Fruit fly (Drosophila melanogaster): ENCODE data around the gene Rpp14a.
A peak's percentile ranks its signal among the peaks of the same experiment; 100 is the strongest.

Rpp14a gene

DNA sequence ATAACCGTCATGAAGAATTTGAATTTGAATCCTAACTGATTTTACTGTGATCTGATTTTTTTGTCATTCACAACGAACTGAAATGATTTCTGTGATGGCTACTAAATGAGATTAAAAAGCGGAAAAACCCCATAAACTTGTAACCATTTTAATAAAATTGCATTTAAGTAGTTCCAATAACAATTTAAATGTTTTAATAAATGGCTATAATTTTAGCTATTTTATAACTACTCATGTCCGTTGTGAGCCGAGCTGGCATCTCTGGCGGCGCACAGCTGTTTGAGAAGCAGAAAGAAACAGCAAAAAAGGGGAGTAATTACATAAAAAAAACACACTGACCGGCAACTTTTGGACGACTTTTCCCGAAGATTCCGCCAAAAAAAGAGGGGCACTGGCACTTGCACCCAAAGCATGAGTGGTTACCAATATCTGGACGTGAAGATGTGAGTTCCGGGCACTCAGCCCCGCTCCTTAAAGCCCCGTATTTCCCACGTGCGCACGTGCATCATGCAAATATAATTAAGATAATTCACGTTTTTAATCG, at the start of gene Rpp14a, which contains the start of gene CG7950:
Gene Rpp14a (plus strand): TSS at position 268 of the 544 bp plus-strand sequence.
Gene CG7950 (plus strand): TSS at position 268 of the 544 bp plus-strand sequence.
- no peak for TF ChIP-seq CG8478 (optimal IDR thresholded peaks at IDR 0.05)
- TF ChIP-seq CTCF (optimal IDR thresholded peaks at IDR 0.05): no peak

dm6 chr3R:30009173-30009572, 47.5 kb upstream of the Rpp14a start, which contains the start of gene CG7912:
Gene CG7912, minus strand, starts transcription at chr3R:30009189.
- TF ChIP-seq CTCF (optimal IDR thresholded peaks at IDR 0.05): no peak
- TF ChIP-seq CG8478 (optimal IDR thresholded peaks at IDR 0.05): no peak

dm6 chr3R:30012602-30013489, 43.8 kb upstream of the Rpp14a start:
- no peak for TF ChIP-seq CG8478 (optimal IDR thresholded peaks at IDR 0.05)
- TF ChIP-seq CTCF (optimal IDR thresholded peaks at IDR 0.05): no peak

DNA sequence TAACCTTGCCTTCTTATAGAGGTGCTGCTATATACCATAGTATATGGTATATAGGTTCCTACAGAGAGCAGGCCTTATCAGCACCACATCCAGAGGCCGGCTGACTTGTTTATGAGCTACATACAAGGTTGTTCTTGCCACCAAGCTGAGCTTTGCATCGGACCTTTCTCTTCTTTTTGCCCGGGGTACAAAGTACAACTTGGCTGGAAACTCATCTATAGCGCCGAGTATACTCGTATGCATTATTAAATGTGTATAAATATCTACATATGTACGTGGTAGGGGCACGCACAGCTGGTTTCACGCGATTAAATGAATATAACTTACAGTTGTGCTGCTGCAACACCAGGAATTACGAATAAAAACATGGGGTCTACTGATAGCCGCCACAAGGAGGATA, 42.8 kb upstream of the Rpp14a start:
- no peak for TF ChIP-seq CTCF (optimal IDR thresholded peaks at IDR 0.05)
- no peak for TF ChIP-seq CG8478 (optimal IDR thresholded peaks at IDR 0.05)

dm6 chr3R:30014480-30014879, 42.2 kb upstream of the Rpp14a start:
- TF ChIP-seq CG8478 (optimal IDR thresholded peaks at IDR 0.05): no peak
- no peak for TF ChIP-seq CTCF (optimal IDR thresholded peaks at IDR 0.05)

DNA sequence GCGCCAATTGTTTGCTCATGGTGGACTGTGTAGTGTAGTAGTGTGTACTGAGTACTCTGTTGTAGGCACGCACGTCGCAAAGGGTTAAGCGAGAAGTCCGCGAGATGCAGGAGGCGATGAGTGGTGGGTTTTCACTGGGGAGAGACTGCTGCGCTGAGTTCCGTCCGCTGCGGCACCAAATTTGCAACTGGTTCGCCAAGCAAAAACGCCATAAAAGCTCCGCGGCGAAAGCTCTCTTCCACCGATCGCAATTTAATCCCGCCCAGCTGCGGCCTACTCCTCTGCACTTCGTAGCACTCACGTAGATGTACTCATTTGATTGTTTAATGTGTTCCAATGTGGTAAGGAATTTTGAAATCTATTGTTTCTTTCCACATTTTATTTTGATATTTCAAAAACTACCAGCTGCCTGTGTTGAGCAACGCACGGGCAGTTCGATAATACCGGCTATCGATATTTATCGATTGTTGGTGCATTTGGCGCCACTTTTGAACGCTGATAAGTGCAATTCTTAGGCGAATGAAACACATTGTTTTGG, 41.6 kb upstream of the Rpp14a start, which contains the start of gene CG7920:
Gene CG7920 (minus strand): TSS at position 308 of the 538 bp plus-strand sequence.
- TF ChIP-seq CG8478 (optimal IDR thresholded peaks at IDR 0.05) (no peak), CTCF (optimal IDR thresholded peaks at IDR 0.05) (no peak)

dm6 chr3R:30021009-30021408, 35.6 kb upstream of the Rpp14a start:
- TF ChIP-seq CG8478 (optimal IDR thresholded peaks at IDR 0.05) (no peak), CTCF (optimal IDR thresholded peaks at IDR 0.05) (no peak)

DNA sequence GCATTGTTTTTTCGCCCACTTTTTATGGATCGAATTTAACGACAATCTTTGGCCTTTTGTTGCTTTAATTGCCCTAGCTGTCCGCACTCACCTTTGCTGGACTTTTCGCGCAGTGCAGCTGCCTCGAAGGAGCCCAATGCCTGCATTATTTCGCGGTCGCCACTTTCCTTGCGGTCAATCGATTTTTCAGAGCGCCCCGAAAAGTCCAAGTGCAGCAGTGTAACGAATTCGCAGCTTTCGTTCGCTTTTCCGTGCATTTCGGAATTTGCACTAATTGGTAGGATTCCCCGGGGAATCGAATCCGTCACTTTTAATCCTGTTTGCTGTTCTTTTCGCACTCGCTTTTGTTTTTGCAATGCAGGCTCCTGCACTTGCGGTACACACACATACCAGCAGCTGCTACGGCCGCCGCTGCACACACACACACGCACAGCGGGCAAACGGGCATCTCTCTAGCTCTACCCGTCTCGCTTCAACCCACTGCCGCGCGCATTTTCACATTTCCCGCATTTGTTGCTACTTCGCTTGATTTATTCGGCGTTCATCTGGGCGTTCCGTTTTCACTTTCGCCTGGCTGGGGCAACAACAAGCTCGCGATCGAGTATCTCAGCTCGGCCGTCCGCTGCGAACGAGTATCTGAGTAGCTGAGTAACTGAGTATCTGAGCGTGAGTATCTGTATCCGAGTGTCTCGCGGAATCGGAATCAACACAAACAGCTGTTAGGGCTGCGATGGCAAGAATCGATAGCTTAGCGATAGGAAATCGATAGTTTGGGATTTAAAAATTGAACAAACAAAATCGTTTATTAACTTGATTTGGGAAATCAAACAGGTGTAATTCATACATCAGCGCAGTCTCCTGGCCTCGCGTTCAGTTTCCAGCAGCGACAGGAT, 34.9 kb upstream of the Rpp14a start, which contains the start of gene Mgat2:
Gene Mgat2 (minus strand): TSS at position 663 of the 893 bp plus-strand sequence.
- TF ChIP-seq CG8478 (optimal IDR thresholded peaks at IDR 0.05) (no peak), CTCF (optimal IDR thresholded peaks at IDR 0.05) (no peak)

DNA sequence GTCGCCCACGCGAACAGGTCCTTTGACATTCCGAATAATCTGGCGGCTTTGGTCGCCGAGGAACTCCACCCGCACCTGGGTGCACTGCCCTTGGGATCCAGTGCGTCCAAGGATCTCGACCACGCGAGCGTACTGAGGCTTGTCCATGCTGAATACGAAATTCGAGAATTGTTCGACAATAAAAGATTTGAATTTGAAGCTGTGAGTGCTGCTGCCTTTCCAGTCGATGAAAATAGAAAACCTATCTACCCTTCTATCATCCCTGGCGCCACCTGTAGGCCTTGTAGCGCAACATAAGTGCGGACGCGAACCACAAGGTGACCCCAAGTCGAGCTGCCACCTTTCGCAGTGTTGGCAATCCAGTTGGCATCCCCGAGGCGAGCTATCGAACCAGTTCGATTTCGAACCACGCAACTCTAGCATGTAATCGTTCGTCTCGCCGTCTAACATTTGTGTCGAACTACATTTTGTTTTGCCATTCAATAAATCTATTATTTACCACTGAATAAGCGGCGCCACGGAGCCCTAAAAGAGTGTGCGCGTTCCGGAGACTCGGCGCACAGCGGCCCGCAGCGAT, 34.1 kb upstream of the Rpp14a start, which contains the start of the genes RpS28a and Axn:
Gene RpS28a (minus strand): TSS at position 197 of the 577 bp plus-strand sequence.
Gene Axn (plus strand): TSS at position 391 of the 577 bp plus-strand sequence.
- peak; percentile 99 to 100 for TF ChIP-seq CTCF (optimal IDR thresholded peaks at IDR 0.05)
- no peak for TF ChIP-seq CG8478 (optimal IDR thresholded peaks at IDR 0.05)

- TF ChIP-seq CTCF (optimal IDR thresholded peaks at IDR 0.05): no peak
- no peak for TF ChIP-seq CG8478 (optimal IDR thresholded peaks at IDR 0.05)
Measured at dm6 chr3R:30023445-30023844, 33.2 kb upstream of the Rpp14a start.

DNA sequence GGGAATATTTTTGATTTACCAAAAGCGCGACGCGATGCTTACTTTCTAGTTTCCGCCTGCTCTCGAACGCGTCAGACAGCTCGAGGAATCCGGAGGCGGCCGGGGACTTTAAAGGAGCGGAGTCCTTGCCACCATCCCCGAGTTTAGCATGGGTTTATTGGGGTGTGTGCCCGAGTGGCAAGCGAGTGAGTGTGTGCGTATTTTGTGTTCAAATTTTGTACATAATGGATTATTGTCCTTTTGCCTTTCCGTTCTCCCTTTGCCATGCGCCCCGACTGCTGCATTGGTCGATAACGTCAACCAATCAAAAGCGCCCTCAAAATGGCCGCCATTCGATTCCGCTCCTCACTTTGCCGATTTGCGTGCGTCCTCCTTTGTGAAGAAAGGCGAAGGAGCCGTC, 26.6 kb upstream of the Rpp14a start:
- TF ChIP-seq CTCF (optimal IDR thresholded peaks at IDR 0.05): no peak
- TF ChIP-seq CG8478 (optimal IDR thresholded peaks at IDR 0.05): no peak

DNA sequence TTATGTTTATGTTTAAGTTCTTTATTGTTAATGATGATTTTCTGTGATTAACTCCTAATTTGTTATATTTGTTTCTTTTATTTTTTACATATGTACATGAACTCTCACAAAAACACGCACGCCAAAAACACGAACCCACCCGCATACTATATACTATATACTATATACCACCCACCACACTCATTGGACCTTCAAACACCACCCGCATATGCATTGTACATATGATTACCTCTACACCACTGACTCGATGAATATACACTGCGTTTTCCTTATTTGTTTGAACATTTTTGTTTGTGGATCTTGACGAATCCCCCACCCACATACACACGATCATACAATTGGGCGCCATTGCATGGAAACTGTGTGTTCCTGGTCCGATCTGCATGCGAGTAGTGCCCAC, 24.4 kb upstream of the Rpp14a start:
- no peak for TF ChIP-seq CTCF (optimal IDR thresholded peaks at IDR 0.05)
- no peak for TF ChIP-seq CG8478 (optimal IDR thresholded peaks at IDR 0.05)

DNA sequence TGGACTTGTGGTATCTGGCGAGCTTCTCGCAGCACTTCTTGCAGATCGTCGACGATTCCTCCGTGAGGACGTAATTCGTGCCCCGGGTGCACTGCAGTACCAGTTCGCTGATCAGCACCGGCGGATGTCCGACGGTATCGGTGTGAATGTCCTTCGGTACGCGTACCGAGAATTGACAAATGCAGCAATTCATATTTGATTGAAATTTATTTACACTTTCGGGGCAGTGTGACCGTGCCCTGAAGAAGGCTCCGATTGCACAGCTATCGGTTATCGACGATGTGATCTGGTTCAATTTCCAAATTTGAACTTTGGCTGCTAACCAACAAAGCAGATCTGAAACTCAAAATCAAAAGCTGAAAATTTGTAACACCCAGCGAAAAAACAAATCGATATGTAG, 20.1 kb upstream of the Rpp14a start, which contains the start of gene ZIPIC:
Gene ZIPIC (minus strand): TSS at position 262 of the 400 bp plus-strand sequence.
- no peak for TF ChIP-seq CG8478 (optimal IDR thresholded peaks at IDR 0.05)
- no peak for TF ChIP-seq CTCF (optimal IDR thresholded peaks at IDR 0.05)

DNA sequence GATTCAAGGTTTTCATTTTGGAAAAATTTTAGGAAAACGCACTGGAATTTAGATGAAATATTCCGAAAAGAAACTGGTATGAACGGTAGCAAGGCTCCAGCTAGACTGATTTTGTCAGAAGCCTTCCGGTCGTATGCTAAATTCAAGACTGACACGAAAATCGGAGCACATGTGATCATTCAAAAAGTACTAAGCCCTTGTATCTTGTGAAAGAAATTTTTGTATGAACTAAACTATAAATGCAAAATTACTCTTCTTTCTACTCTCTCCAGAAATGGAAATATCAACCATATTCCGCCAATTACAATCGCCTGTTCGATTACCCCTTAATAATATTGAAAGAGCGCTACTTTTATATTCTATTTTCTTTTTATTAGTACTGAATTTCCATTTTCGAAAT, 19.0 kb upstream of the Rpp14a start, which contains the start of gene ocn:
Gene ocn (minus strand): TSS at position 101 of the 400 bp plus-strand sequence.
- TF ChIP-seq CTCF (optimal IDR thresholded peaks at IDR 0.05) (no peak), CG8478 (optimal IDR thresholded peaks at IDR 0.05) (no peak)

All from S2 (cell line).